Worm (Caenorhabditis elegans) whole organism, young adult: ENCODE measurements around the gene fbxb-75.

Experiments
- Y56A3A.18 ChIP-seq: fragments of 200-800 bp; sonication (Bioruptor generic); IDR thresholded peaks from 2 replicates; pipeline ENCODE4 v1.3.6; 2022; ENCODE audit warnings: missing genetic modification reagents, missing genetic modification characterization, missing compliant biosample characterization
- ceh-40 ChIP-seq: fragments of 200-800 bp; sonication (Bioruptor generic); IDR thresholded peaks from 2 replicates; pipeline ENCODE4 v1.3.6; 2022; ENCODE audit warnings: missing genetic modification characterization, missing compliant biosample characterization
- ceh-58 ChIP-seq: fragments of 200-800 bp; sonication (Bioruptor generic); IDR thresholded peaks from 2 replicates; pipeline ENCODE4 v1.3.6; 2022; ENCODE audit warnings: missing genetic modification characterization, missing compliant biosample characterization
- dpl-1 ChIP-seq: fragments of 150-350 bp; optimal IDR thresholded peaks from 2 replicates; lab custom pipeline; 2014; ENCODE audit warnings: missing biosample characterization, missing genetic modification reagents, missing genetic modification characterization
- ekl-4 ChIP-seq: fragments of 200-800 bp; sonication (Bioruptor generic); IDR thresholded peaks from 2 replicates; pipeline ENCODE4 v1.3.6; 2022; ENCODE audit warnings: missing genetic modification reagents, missing genetic modification characterization, missing compliant biosample characterization
- hmg-1.2 ChIP-seq: fragments of 200-800 bp; sonication (Bioruptor generic); IDR thresholded peaks from 2 replicates; pipeline ENCODE4 v1.3.6; 2022; ENCODE audit warnings: missing genetic modification reagents, missing genetic modification characterization, missing compliant biosample characterization
- nfya-1 ChIP-seq: sonication (generic microtip); optimal IDR thresholded peaks from 2 replicates; lab custom pipeline; 2017; ENCODE audit warnings: antibody characterized with exemption, missing compliant biosample characterization, missing genetic modification characterization, borderline replicate concordance; ENCODE audit not compliant: insufficient read depth
- unc-62 ChIP-seq: fragments of 150-350 bp; optimal IDR thresholded peaks from 2 replicates; lab custom pipeline; 2014; ENCODE audit warnings: missing biosample characterization, missing genetic modification reagents, missing genetic modification characterization

DNA sequence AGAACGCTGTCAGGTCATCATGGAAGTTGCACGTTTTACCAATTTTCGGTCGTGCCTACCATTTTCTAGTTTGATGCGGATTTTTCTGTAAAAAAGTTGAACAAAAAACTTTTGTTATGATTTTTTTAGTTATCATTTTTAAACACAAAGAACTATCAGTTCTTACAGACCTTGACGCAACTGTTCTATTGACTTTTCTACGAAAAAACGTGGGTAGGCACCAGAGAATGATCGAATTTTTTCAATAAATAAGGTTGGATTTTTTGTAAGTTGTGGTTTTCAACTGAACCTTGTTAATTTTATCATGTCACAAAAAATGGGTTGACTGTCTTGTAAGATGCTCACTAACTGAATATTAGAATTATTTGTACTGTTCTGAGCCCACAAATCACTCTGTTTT, 37.6 kb upstream of the fbxb-75 start:
- TF ChIP-seq Y56A3A.18 (GFP tag; lab: Robert Waterston, UW) = no peak
- TF ChIP-seq dpl-1 = no peak
- TF ChIP-seq nfya-1 = no peak
- no peak for TF ChIP-seq ekl-4 (GFP tag; lab: Robert Waterston, UW)
- TF ChIP-seq unc-62 (GFP tag; lab: Kevin White, UChicago) = no peak
- TF ChIP-seq hmg-1.2 (GFP tag; lab: Robert Waterston, UW) = no peak
- no peak for TF ChIP-seq ceh-40 (GFP tag; lab: Robert Waterston, UW)
- TF ChIP-seq ceh-58 (GFP tag; lab: Robert Waterston, UW) = no peak
